Worm (Caenorhabditis elegans) whole organism, L2 larva: ENCODE data around the gene F07E5.13.
A peak's percentile ranks its signal among the peaks of the same experiment; 100 is the strongest.

Experiments used
- alr-1 ChIP-seq: fragments of 150-350 bp; optimal IDR thresholded peaks from 2 replicates; lab custom pipeline; 2014; ENCODE audit warnings: missing biosample characterization, missing genetic modification characterization
- blmp-1 ChIP-seq: sonication (generic microtip); optimal IDR thresholded peaks from 2 replicates; lab custom pipeline; 2017; ENCODE audit warnings: missing genetic modification characterization, mild to moderate bottlenecking, missing compliant biosample characterization, antibody characterized with exemption, moderate library complexity; ENCODE audit not compliant: insufficient read depth
- fos-1 ChIP-seq: fragments of 150-350 bp; optimal IDR thresholded peaks from 2 replicates; lab custom pipeline; 2014; ENCODE audit warnings: missing biosample characterization, missing genetic modification characterization
- lin-11 ChIP-seq: fragments of 150-350 bp; sonication (generic microtip); optimal IDR thresholded peaks from 2 replicates; lab custom pipeline; 2014; ENCODE audit warnings: missing biosample characterization, missing genetic modification characterization, inconsistent platforms, mixed read lengths
- nhr-23 ChIP-seq: fragments of 150-350 bp; optimal IDR thresholded peaks from 2 replicates; lab custom pipeline; 2014; ENCODE audit warnings: missing biosample characterization, missing genetic modification reagents, missing genetic modification characterization
- nhr-237 ChIP-seq: fragments of 150-350 bp; optimal IDR thresholded peaks from 2 replicates; lab custom pipeline; 2014; ENCODE audit warnings: missing biosample characterization, missing genetic modification characterization

DNA sequence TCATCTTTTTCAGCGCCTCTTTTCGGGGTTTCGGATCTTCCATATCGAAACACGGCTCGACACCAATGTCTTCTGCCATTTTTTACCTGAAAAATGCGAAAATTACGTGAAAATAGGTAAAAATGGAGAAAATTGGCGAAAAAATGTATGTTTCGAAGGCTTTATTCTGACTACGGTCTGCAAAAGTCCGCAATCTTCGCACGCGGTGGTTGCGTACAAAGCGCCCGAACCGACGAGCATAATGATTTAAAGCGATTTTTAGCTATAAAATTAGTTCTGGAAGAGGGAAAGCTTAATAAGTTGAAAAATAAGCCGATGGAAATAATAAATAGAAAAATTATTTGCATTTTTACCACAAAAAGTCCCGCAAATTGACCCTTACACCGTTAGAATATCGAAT lies 4.9 kb downstream of the F07E5.13 start, which contains the start of gene F07E5.5:
- TF ChIP-seq blmp-1 = no peak
- TF ChIP-seq fos-1 = no peak
- no peak for TF ChIP-seq nhr-23 (tag; lab: Kevin White, UChicago)
- no peak for TF ChIP-seq alr-1 (tag; lab: Kevin White, UChicago)
- peak; percentile 30 for TF ChIP-seq lin-11 (tag; lab: Kevin White, UChicago)
- TF ChIP-seq nhr-237 = no peak
